Worm (Caenorhabditis elegans): ENCODE results near the gene F35C8.8.

DNA sequence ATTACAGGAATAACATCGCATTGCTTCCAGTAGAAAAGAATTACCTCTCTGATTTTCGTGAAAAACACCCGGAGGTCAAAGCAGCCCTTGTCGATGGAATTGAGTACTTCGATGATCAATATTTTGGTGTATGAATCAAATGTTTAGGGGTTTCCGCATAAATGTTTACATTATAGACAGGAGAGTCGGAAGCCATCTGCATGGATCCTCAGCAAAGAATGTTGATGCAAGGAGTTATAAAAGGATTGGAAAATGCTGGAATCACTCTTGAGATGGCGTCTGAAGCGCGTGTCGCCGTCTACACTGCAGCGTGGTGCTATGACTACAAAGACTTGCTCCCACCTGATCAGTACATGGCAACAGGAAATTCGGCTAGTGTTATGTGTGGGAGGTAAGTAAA is 41.8 kb upstream of the F35C8.8 start, which contains the start of gene C41A3.2:
- TF ChIP-seq ama-1 (optimal IDR thresholded peaks at IDR 0.05) (no peak), zag-1 (tag; optimal IDR thresholded peaks at IDR 0.05) (no peak), daf-12 (tag; optimal IDR thresholded peaks at IDR 0.05) (no peak), ceh-82 (tag; optimal IDR thresholded peaks at IDR 0.05) (no peak), unc-62 (GFP tag; optimal IDR thresholded peaks at IDR 0.05) (no peak), pha-4 (tag; optimal IDR thresholded peaks at IDR 0.05) (no peak), ztf-4 (tag; optimal IDR thresholded peaks at IDR 0.05) (no peak)
